Worm (Caenorhabditis elegans) whole organism, late embryonic: ENCODE data around the gene rps-28.

ENCODE experiments used
- K02D7.2 ChIP-seq: sonication (generic microtip); optimal IDR thresholded peaks from 2 replicates; lab custom pipeline; 2017; ENCODE audit warnings: mild to moderate bottlenecking, missing genetic modification characterization, missing compliant biosample characterization
- ama-1 ChIP-seq: fragments of 150-350 bp; optimal IDR thresholded peaks from 2 replicates; lab custom pipeline; 2014
- hlh-8 ChIP-seq: sonication (generic microtip); optimal IDR thresholded peaks from 2 replicates; lab custom pipeline; 2016; ENCODE audit warnings: missing genotype, missing genetic modification characterization, missing compliant biosample characterization
- lim-6 ChIP-seq: sonication (generic microtip); optimal IDR thresholded peaks from 2 replicates; lab custom pipeline; 2016; ENCODE audit warnings: missing genetic modification characterization, missing compliant biosample characterization
- nfya-1 ChIP-seq: sonication (generic microtip); optimal IDR thresholded peaks from 2 replicates; lab custom pipeline; 2017; ENCODE audit warnings: missing genetic modification characterization, mild to moderate bottlenecking, missing compliant biosample characterization, antibody characterized with exemption, moderate library complexity
- nhr-11 ChIP-seq: fragments of 150-350 bp; optimal IDR thresholded peaks from 2 replicates; lab custom pipeline; 2014; ENCODE audit warnings: missing biosample characterization, missing genetic modification characterization
- pha-4 ChIP-seq: fragments of 150-350 bp; optimal IDR thresholded peaks from 2 replicates; lab custom pipeline; 2018; ENCODE audit warnings: missing biosample characterization, missing genetic modification reagents, missing genetic modification characterization
- pqm-1 ChIP-seq: sonication (generic microtip); optimal IDR thresholded peaks from 2 replicates; lab custom pipeline; 2016; ENCODE audit warnings: missing genetic modification characterization, missing compliant biosample characterization
- sox-2 ChIP-seq: fragments of 200-800 bp; sonication (Bioruptor generic); IDR thresholded peaks from 2 replicates; pipeline ENCODE4 v1.3.6; 2022; ENCODE audit warnings: missing genetic modification reagents, missing genetic modification characterization, missing compliant biosample characterization

- no peak for TF ChIP-seq ama-1 (lab: Kevin White, UChicago)
- TF ChIP-seq pha-4 (tag; lab: Kevin White, UChicago), result no peak
- no peak for TF ChIP-seq nhr-11
- TF ChIP-seq lim-6 (tag; lab: Kevin White, UChicago), result no peak
- no peak for TF ChIP-seq nfya-1
- no peak for TF ChIP-seq hlh-8
- no peak for TF ChIP-seq pqm-1 (tag; lab: Kevin White, UChicago)
- TF ChIP-seq K02D7.2 (tag; lab: Kevin White, UChicago), result no peak
- no peak for TF ChIP-seq sox-2
These were observed 27.8 kb upstream of the rps-28 start, which contains the start of gene cpg-24 for ce11 chrIV:1631651-1632050.
